Fruit fly (Drosophila melanogaster): ENCODE data around the gene RpS10b.

Gene RpS10b

dm6 chrX:19642819-19643504, 45.1 kb downstream of the RpS10b start, which contains the start of the genes CG12237 and Sec61gamma (continued):
- TF ChIP-seq CG32772 (GFP tag; IDR thresholded peaks at IDR 0.05) (no peak), toy (GFP tag; IDR thresholded peaks at IDR 0.05) (no peak), CG13123 (GFP tag; optimal IDR thresholded peaks at IDR 0.05) (no peak), ttk (GFP tag; IDR thresholded peaks at IDR 0.05) (no peak), mam (GFP tag; optimal IDR thresholded peaks at IDR 0.05) (peak; percentile 37), crc (GFP tag; optimal IDR thresholded peaks at IDR 0.05) (no peak), z (GFP tag; IDR thresholded peaks at IDR 0.05) (no peak), CG11723 (GFP tag; optimal IDR thresholded peaks at IDR 0.05) (no peak), CG3838 (GFP tag; optimal IDR thresholded peaks at IDR 0.05) (no peak), CG12769 (tag; optimal IDR thresholded peaks at IDR 0.05) (no peak), NC2β (GFP tag; optimal IDR thresholded peaks at IDR 0.05) (peak; percentile 53), CG1832 (GFP tag; optimal IDR thresholded peaks at IDR 0.05) (no peak), ab (GFP tag; optimal IDR thresholded peaks at IDR 0.05) (no peak), CG10979 (tag; optimal IDR thresholded peaks at IDR 0.05) (no peak), NfI (GFP tag; optimal IDR thresholded peaks at IDR 0.05) (peak; percentile 11), yki (optimal IDR thresholded peaks at IDR 0.05) (no peak), H15 (GFP tag; IDR thresholded peaks at IDR 0.05) (no peak), HHEX (GFP tag; optimal IDR thresholded peaks at IDR 0.05) (peak; percentile 11), dati (GFP tag; IDR thresholded peaks at IDR 0.05) (no peak), Drgx (GFP tag; IDR thresholded peaks at IDR 0.05) (no peak), her (GFP tag; optimal IDR thresholded peaks at IDR 0.05) (no peak), unc-4 (GFP tag; IDR thresholded peaks at IDR 0.05; ENCODE audit: partially characterized antibody) (no peak), inv (GFP tag; IDR thresholded peaks at IDR 0.05; ENCODE audit: partially characterized antibody) (no peak), da (GFP tag; optimal IDR thresholded peaks at IDR 0.05) (no peak), Mrtf (GFP tag; IDR thresholded peaks at IDR 0.05) (no peak), vnd (GFP tag; IDR thresholded peaks at IDR 0.05; ENCODE audit: partially characterized antibody) (no peak), CG15601 (tag; optimal IDR thresholded peaks at IDR 0.05) (peak; percentile 24), Chrac-16 (GFP tag; optimal IDR thresholded peaks at IDR 0.05) (no peak), CG30020 (tag; optimal IDR thresholded peaks at IDR 0.05) (peak; percentile 28), CG12104 (GFP tag; optimal IDR thresholded peaks at IDR 0.05) (no peak), vvl (GFP tag; IDR thresholded peaks at IDR 0.05) (peak; percentile 57; the same call in 1 of the 2 replicates), Nf-YB (GFP tag; optimal IDR thresholded peaks at IDR 0.05) (peak; percentile 16), oc (tag; optimal IDR thresholded peaks at IDR 0.05) (no peak), CG11560 (tag; IDR thresholded peaks at IDR 0.05) (no peak), Atf-2 (GFP tag; optimal IDR thresholded peaks at IDR 0.05) (no peak), CG18764 (GFP tag; optimal IDR thresholded peaks at IDR 0.05) (no peak), pfk (GFP tag; optimal IDR thresholded peaks at IDR 0.05) (peak; percentile 13), Ets65A (GFP tag) (peak; percentile 59), CG4282 (GFP tag; optimal IDR thresholded peaks at IDR 0.05) (no peak), CG13287 (GFP tag; IDR thresholded peaks at IDR 0.05; ENCODE audit: partially characterized antibody) (no peak; the same call in 1 of the 2 replicates), CG11247 (GFP tag; IDR thresholded peaks at IDR 0.05) (peak; percentile 46), CG2129 (GFP tag; IDR thresholded peaks at IDR 0.05; ENCODE audit: partially characterized antibody) (no peak), CG6813 (GFP tag; optimal IDR thresholded peaks at IDR 0.05) (no peak), cato (GFP tag; optimal IDR thresholded peaks at IDR 0.05; ENCODE audit: borderline replicate concordance) (no peak), ap (GFP tag; IDR thresholded peaks at IDR 0.05) (no peak), CG4707 (GFP tag; optimal IDR thresholded peaks at IDR 0.05) (no peak), tgo (GFP tag; IDR thresholded peaks at IDR 0.05) (no peak), CG34376 (GFP tag; optimal IDR thresholded peaks at IDR 0.05) (peak; percentile 48), Dbx (GFP tag; IDR thresholded peaks at IDR 0.05) (peak; percentile 53; the same call in 2 of the 3 replicates), CG17568 (GFP tag; optimal IDR thresholded peaks at IDR 0.05) (no peak), Elba2 (GFP tag; optimal IDR thresholded peaks at IDR 0.05) (no peak)

All from whole organism, embryonic.